Worm (Caenorhabditis elegans): ENCODE measurements around the gene F09G8.10.

- TF ChIP-seq lin-15B (tag; optimal IDR thresholded peaks at IDR 0.05) (peak; percentile 73), egl-27 (tag; optimal IDR thresholded peaks at IDR 0.05) (no peak), tbx-2 (tag; optimal IDR thresholded peaks at IDR 0.05) (peak; percentile 20), daf-12 (tag; optimal IDR thresholded peaks at IDR 0.05) (no peak), nhr-237 (tag; optimal IDR thresholded peaks at IDR 0.05) (no peak)
These were observed 44.5 kb downstream of the F09G8.10 start, which contains the start of gene fbxl-1 for ce11 chrIII:8227511-8227910.
